Worm (Caenorhabditis elegans) whole organism, L4 larva: Measurements from ENCODE around the gene fbxb-83.
A peak's percentile ranks its signal among the peaks of the same experiment; 100 is the strongest.

Source experiments
- D1046.2 ChIP-seq: fragments of 200-800 bp; sonication (Bioruptor generic); IDR thresholded peaks from 2 replicates; pipeline ENCODE4 v1.3.6; 2022; ENCODE audit warnings: missing genetic modification characterization, missing compliant biosample characterization
- F26F4.8 ChIP-seq: fragments of 200-800 bp; sonication (Bioruptor generic); conservative IDR thresholded peaks from 2 replicates; pipeline ENCODE4 v1.3.6; 2022; ENCODE audit warnings: missing genetic modification characterization, missing compliant biosample characterization
- F37D6.2 ChIP-seq: sonication (generic microtip); optimal IDR thresholded peaks from 2 replicates; lab custom pipeline; 2016; ENCODE audit warnings: mild to moderate bottlenecking, missing genetic modification characterization, missing compliant biosample characterization
- F44E2.7 ChIP-seq: fragments of 200-800 bp; sonication (Bioruptor generic); IDR thresholded peaks from 2 replicates; pipeline ENCODE4 v2.1.2; 2022; ENCODE audit warnings: missing genetic modification characterization, missing compliant biosample characterization
- F49E8.2 ChIP-seq: sonication (generic microtip); optimal IDR thresholded peaks from 2 replicates; lab custom pipeline; 2016; ENCODE audit warnings: missing compliant biosample characterization, mild to moderate bottlenecking, missing genetic modification characterization, borderline replicate concordance
- T20F7.1 ChIP-seq: fragments of 200-800 bp; sonication (Bioruptor generic); optimal IDR thresholded peaks from 2 replicates; lab custom pipeline; 2018; ENCODE audit warnings: mild to moderate bottlenecking, missing genetic modification characterization, missing compliant biosample characterization
- Y5F2A.4 ChIP-seq: fragments of 200-800 bp; sonication (Bioruptor generic); optimal IDR thresholded peaks from 2 replicates; lab custom pipeline; 2018; ENCODE audit warnings: mild to moderate bottlenecking, missing genetic modification characterization, missing compliant biosample characterization
- ZK546.5 ChIP-seq, 2 experiments: sonication (generic microtip); optimal IDR thresholded peaks; 2 replicates each; lab custom pipeline; 2017; ENCODE audit warnings: missing biosample characterization in 2 of 2, missing genetic modification characterization in 2 of 2
- aha-1 ChIP-seq: fragments of 150-350 bp; peaks from one replicate; lab custom pipeline; 2014; ENCODE audit warnings: missing biosample characterization, missing genetic modification characterization
- ceh-28 ChIP-seq: fragments of 150-350 bp; optimal IDR thresholded peaks from 2 replicates; lab custom pipeline; 2014; ENCODE audit warnings: missing biosample characterization, missing genetic modification reagents, missing genetic modification characterization
- ceh-62 ChIP-seq: sonication (generic microtip); optimal IDR thresholded peaks from 2 replicates; lab custom pipeline; 2017; ENCODE audit warnings: missing biosample characterization, missing genetic modification characterization
- daf-16 ChIP-seq, 3 experiments: sonication (generic microtip); optimal IDR thresholded peaks; 2 replicates each; lab custom pipeline; 2016 to 2017; ENCODE audit warnings: missing genetic modification characterization in 3 of 3, missing genetic modification reagents in 3 of 3, mild to moderate bottlenecking in 2 of 3, missing compliant biosample characterization in 2 of 3, missing biosample characterization in 1 of 3, moderate library complexity in 1 of 3
- daf-8 ChIP-seq: fragments of 200-800 bp; sonication (Bioruptor generic); IDR thresholded peaks from 2 replicates; pipeline ENCODE4 v1.3.6; 2022; ENCODE audit warnings: missing genetic modification characterization, missing compliant biosample characterization
- dmd-6 ChIP-seq: fragments of 200-800 bp; sonication (Bioruptor generic); IDR thresholded peaks from 2 replicates; pipeline ENCODE4 v1.3.6; 2022; ENCODE audit warnings: missing genetic modification reagents, missing genetic modification characterization, missing compliant biosample characterization
- dmd-8 ChIP-seq: fragments of 200-800 bp; sonication (Bioruptor generic); IDR thresholded peaks from 2 replicates; pipeline ENCODE4 v1.3.6; 2022; ENCODE audit warnings: missing genetic modification characterization, missing compliant biosample characterization
- duxl-1 ChIP-seq: sonication (generic microtip); optimal IDR thresholded peaks from 2 replicates; lab custom pipeline; 2016; ENCODE audit warnings: mild to moderate bottlenecking, missing genetic modification characterization, moderate library complexity, missing compliant biosample characterization; ENCODE audit not compliant: poor library complexity
- dve-1 ChIP-seq: sonication (generic microtip); optimal IDR thresholded peaks from 2 replicates; lab custom pipeline; 2017; ENCODE audit warnings: antibody characterized with exemption, mild to moderate bottlenecking, missing genetic modification characterization, missing compliant biosample characterization; ENCODE audit not compliant: insufficient read depth
- fkh-10 ChIP-seq: fragments of 150-350 bp; optimal IDR thresholded peaks from 2 replicates; lab custom pipeline; 2014; ENCODE audit warnings: missing biosample characterization, missing genetic modification reagents, missing genetic modification characterization
- fos-1 ChIP-seq: fragments of 150-350 bp; optimal IDR thresholded peaks from 2 replicates; lab custom pipeline; 2014; ENCODE audit warnings: missing biosample characterization, missing genetic modification characterization
- hlh-11 ChIP-seq: fragments of 200-800 bp; sonication (Bioruptor generic); optimal IDR thresholded peaks from 2 replicates; lab custom pipeline; 2018; ENCODE audit warnings: mild to moderate bottlenecking, missing genetic modification characterization, missing compliant biosample characterization
- lin-1 ChIP-seq: fragments of 200-800 bp; sonication (Bioruptor generic); IDR thresholded peaks from 2 replicates; pipeline ENCODE4 v1.3.6; 2022; ENCODE audit warnings: missing genetic modification reagents, missing genetic modification characterization, missing compliant biosample characterization
- lin-15B ChIP-seq: fragments of 150-350 bp; sonication (generic microtip); optimal IDR thresholded peaks from 3 replicates; lab custom pipeline; 2014; ENCODE audit warnings: missing biosample characterization, missing genetic modification characterization
- lin-38 ChIP-seq: fragments of 200-800 bp; sonication (Bioruptor generic); IDR thresholded peaks from 2 replicates; pipeline ENCODE4 v1.3.6; 2022; ENCODE audit warnings: missing genetic modification reagents, missing genetic modification characterization, missing compliant biosample characterization
- madf-9 ChIP-seq: fragments of 200-800 bp; sonication (Bioruptor generic); conservative IDR thresholded peaks from 2 replicates; pipeline ENCODE4 v1.3.6; 2022; ENCODE audit warnings: missing genetic modification reagents, missing genetic modification characterization, missing compliant biosample characterization
- mxl-2 ChIP-seq: fragments of 200-800 bp; sonication (Bioruptor generic); conservative IDR thresholded peaks from 2 replicates; pipeline ENCODE4 v1.3.6; 2022; ENCODE audit warnings: missing genetic modification reagents, missing genetic modification characterization, missing compliant biosample characterization
- nhr-11 ChIP-seq: fragments of 150-350 bp; optimal IDR thresholded peaks from 2 replicates; lab custom pipeline; 2014; ENCODE audit warnings: missing biosample characterization, missing genetic modification characterization
- nhr-237 ChIP-seq: sonication (generic microtip); optimal IDR thresholded peaks from 2 replicates; lab custom pipeline; 2017; ENCODE audit warnings: missing biosample characterization, missing genetic modification characterization
- nhr-25 ChIP-seq: sonication (generic microtip); optimal IDR thresholded peaks from 2 replicates; lab custom pipeline; 2017; ENCODE audit warnings: missing genetic modification characterization, mild to moderate bottlenecking, missing compliant biosample characterization, antibody characterized with exemption, moderate library complexity, borderline replicate concordance; ENCODE audit not compliant: insufficient read depth
- nhr-28 ChIP-seq: fragments of 150-350 bp; optimal IDR thresholded peaks from 2 replicates; lab custom pipeline; 2014; ENCODE audit warnings: missing biosample characterization, missing genetic modification characterization
- nhr-48 ChIP-seq: sonication (generic microtip); optimal IDR thresholded peaks from 2 replicates; lab custom pipeline; 2016; ENCODE audit warnings: mild to moderate bottlenecking, missing genetic modification characterization, missing compliant biosample characterization
- pqm-1 ChIP-seq: sonication (generic microtip); optimal IDR thresholded peaks from 2 replicates; lab custom pipeline; 2017; ENCODE audit warnings: missing biosample characterization, missing genetic modification characterization
- saeg-2 ChIP-seq: fragments of 200-800 bp; sonication (Bioruptor generic); IDR thresholded peaks from 2 replicates; pipeline ENCODE4 v1.3.6; 2022; ENCODE audit warnings: missing genetic modification reagents, missing genetic modification characterization, missing compliant biosample characterization
- set-16 ChIP-seq: fragments of 200-800 bp; sonication (Bioruptor generic); IDR thresholded peaks from 2 replicates; pipeline ENCODE4 v1.3.6; 2022; ENCODE audit warnings: missing genetic modification reagents, missing genetic modification characterization, missing compliant biosample characterization
- spr-3 ChIP-seq: fragments of 200-800 bp; sonication (Bioruptor generic); optimal IDR thresholded peaks from 2 replicates; lab custom pipeline; 2018; ENCODE audit warnings: mild to moderate bottlenecking, missing genetic modification characterization, missing compliant biosample characterization
- tag-97 ChIP-seq: fragments of 200-800 bp; sonication (Bioruptor generic); IDR thresholded peaks from 2 replicates; pipeline ENCODE4 v1.3.6; 2022; ENCODE audit warnings: missing genetic modification characterization, missing compliant biosample characterization
- unc-62 ChIP-seq, 3 experiments: fragments of 150-350 bp in 1 of 3; sonication (generic microtip); optimal IDR thresholded peaks in 2 of 3; peaks in 1 of 3; 1 replicate in 1 of 3; 2 replicates in 2 of 3; lab custom pipeline; 2014 to 2017; ENCODE audit warnings: missing biosample characterization in 3 of 3, missing genetic modification characterization in 3 of 3, missing genetic modification reagents in 3 of 3, missing genotype in 1 of 3
- ztf-11 ChIP-seq: fragments of 150-350 bp; optimal IDR thresholded peaks from 2 replicates; lab custom pipeline; 2014; ENCODE audit warnings: missing biosample characterization, missing genetic modification characterization
- ztf-7 ChIP-seq: fragments of 150-350 bp; optimal IDR thresholded peaks from 2 replicates; lab custom pipeline; 2014; ENCODE audit warnings: missing biosample characterization, missing genetic modification characterization

fbxb-83 gene

ce11 chrIII:154168-154567 is 9.2 kb upstream of the fbxb-83 start (continued):
- TF ChIP-seq nhr-48 (peak; percentile 1), fkh-10 (no peak), Y5F2A.4 (GFP tag; lab: Kevin White, UChicago) (no peak), dmd-8 (no peak), ceh-28 (tag; lab: Kevin White, UChicago) (no peak), F49E8.2 (tag; lab: Kevin White, UChicago) (no peak), ceh-62 (no peak), ztf-11 (tag; lab: Kevin White, UChicago) (no peak), F26F4.8 (no peak), D1046.2 (GFP tag; lab: Robert Waterston, UW) (no peak), nhr-237 (tag; lab: Kevin White, UChicago) (no peak), spr-3 (GFP tag; lab: Kevin White, UChicago) (no peak), saeg-2 (GFP tag; lab: Robert Waterston, UW) (no peak)
- TF ChIP-seq, all 104 proteins: peak for 19

- TF ChIP-seq daf-8 (GFP tag; lab: Robert Waterston, UW) (no peak), set-16 (GFP tag; lab: Robert Waterston, UW) (peak; percentile 81)
Observed at ce11 chrIII:151084-151483, 6.1 kb upstream of the fbxb-83 start.

DNA sequence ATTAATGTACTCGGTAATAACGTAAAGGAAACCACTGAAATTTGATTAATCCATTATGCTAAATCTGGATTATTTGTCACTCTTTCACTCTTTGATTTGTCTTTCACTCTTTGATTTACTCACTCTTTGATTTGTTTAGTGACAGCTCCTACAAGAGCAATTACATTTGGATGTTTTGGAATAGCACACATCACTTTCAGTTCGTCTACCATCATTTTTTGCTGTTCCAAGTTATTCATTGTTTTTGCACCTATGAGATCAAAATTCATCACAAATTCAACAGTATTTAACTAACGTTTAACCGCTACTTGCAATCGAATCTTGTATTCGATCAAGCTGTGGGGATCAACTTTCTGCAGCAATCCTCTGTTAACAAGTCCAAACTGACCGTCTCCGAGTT is 4.1 kb upstream of the fbxb-83 start:
- no peak for TF ChIP-seq mxl-2
- TF ChIP-seq lin-15B: no peak
- TF ChIP-seq ztf-7 (tag; lab: Kevin White, UChicago): no peak
- TF ChIP-seq unc-62 (GFP tag; optimal IDR thresholded peaks at IDR 0.05 in 1 of 2; lab: Kevin White, UChicago): peak in 1 of 2 experiments; percentile 60
- no peak for TF ChIP-seq unc-62 (tag; optimal IDR thresholded peaks at IDR 0.05; lab: Kevin White, UChicago)

DNA sequence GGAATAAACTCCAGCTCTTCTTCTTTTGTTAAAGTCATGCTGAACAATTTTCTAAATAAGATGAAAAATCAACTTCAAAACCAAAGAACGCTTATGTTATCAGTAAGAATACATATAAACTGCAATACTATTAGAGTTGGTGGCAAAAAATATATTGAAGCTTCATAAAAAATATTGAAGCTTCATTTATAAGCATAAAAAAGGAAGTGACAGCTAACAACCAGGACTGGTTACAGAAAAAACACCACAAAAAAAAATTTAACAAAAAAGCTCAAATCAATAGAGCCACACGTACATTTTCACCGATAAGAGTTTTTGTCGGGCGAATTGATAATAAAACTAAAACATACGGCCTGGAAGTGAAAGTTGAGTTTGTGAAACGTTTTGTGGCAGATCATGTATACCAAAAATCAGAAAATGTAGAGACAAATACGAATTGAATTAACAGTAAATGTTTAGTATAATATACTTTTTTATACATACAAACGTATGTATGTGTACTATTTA is 2.6 kb upstream of the fbxb-83 start, which contains the start of gene sqst-5:
TSS of gene sqst-5 (minus strand) at position 51 of the 507 bp plus-strand sequence.
- no peak for TF ChIP-seq nhr-237 (tag; lab: Kevin White, UChicago)
- peak; percentile 15 for TF ChIP-seq hlh-11 (tag; lab: Kevin White, UChicago)
- TF ChIP-seq pqm-1 (tag; lab: Kevin White, UChicago): peak; percentile 63
- TF ChIP-seq daf-16 (GFP tag; optimal IDR thresholded peaks at IDR 0.05; lab: Kevin White, UChicago): no peak
- peak; percentile 46 for TF ChIP-seq daf-16 (tag; optimal IDR thresholded peaks at IDR 0.05; lab: Kevin White, UChicago)
- peak; percentile 33 for TF ChIP-seq T20F7.1 (GFP tag; lab: Kevin White, UChicago)
- peak; percentile 34; the same call in 1 of the 2 replicates for TF ChIP-seq dmd-6 (GFP tag; lab: Robert Waterston, UW)
- TF ChIP-seq nhr-28 (tag; lab: Kevin White, UChicago): peak; percentile 66
- peak; percentile 66 for TF ChIP-seq dve-1 (tag; lab: Kevin White, UChicago)
- no peak for TF ChIP-seq aha-1 (tag; lab: Kevin White, UChicago)

- no peak for TF ChIP-seq daf-8 (GFP tag; lab: Robert Waterston, UW)
- TF ChIP-seq lin-38: no peak
- TF ChIP-seq ztf-11 (tag; lab: Kevin White, UChicago): no peak
- no peak for TF ChIP-seq madf-9 (GFP tag; lab: Robert Waterston, UW)
- no peak for TF ChIP-seq nhr-25
- no peak for TF ChIP-seq daf-16 (GFP tag; optimal IDR thresholded peaks at IDR 0.05; lab: Kevin White, UChicago)
- no peak for TF ChIP-seq daf-16 (tag; optimal IDR thresholded peaks at IDR 0.05; lab: Kevin White, UChicago)
- no peak for TF ChIP-seq lin-1
- TF ChIP-seq F37D6.2: no peak
- no peak for TF ChIP-seq F44E2.7 (GFP tag; lab: Robert Waterston, UW)
- no peak for TF ChIP-seq fos-1 (tag; lab: Kevin White, UChicago)
- TF ChIP-seq tag-97: no peak
- no peak for TF ChIP-seq nhr-11 (tag; lab: Kevin White, UChicago)
- no peak for TF ChIP-seq ZK546.5 (tag; optimal IDR thresholded peaks at IDR 0.05; lab: Kevin White, UChicago)
- no peak for TF ChIP-seq duxl-1 (tag; lab: Kevin White, UChicago)
Observed at ce11 chrIII:146369-146768, 1.4 kb upstream of the fbxb-83 start, which contains the start of gene fbxb-84. fbxb-84 (minus strand) TSS chrIII:146469.
